Worm (Caenorhabditis elegans) whole organism, mixed stage, embryonic: ENCODE measurements around the gene abu-6.

Source experiments
- M03D4.4 ChIP-seq: sonication (generic microtip); optimal IDR thresholded peaks from 2 replicates; lab custom pipeline; 2017; ENCODE audit warnings: mild to moderate bottlenecking, missing genetic modification characterization, missing compliant biosample characterization
- lin-13 ChIP-seq: fragments of 150-350 bp; optimal IDR thresholded peaks from 2 replicates; lab custom pipeline; 2014; ENCODE audit warnings: missing biosample characterization, missing genetic modification characterization
- lsy-2 ChIP-seq: fragments of 150-350 bp; optimal IDR thresholded peaks from 2 replicates; lab custom pipeline; 2014; ENCODE audit warnings: missing biosample characterization, missing genetic modification characterization
- nhr-2 ChIP-seq: fragments of 150-350 bp; optimal IDR thresholded peaks from 2 replicates; lab custom pipeline; 2014; ENCODE audit warnings: missing biosample characterization, missing genetic modification characterization
- sem-2 ChIP-seq: fragments of 200-800 bp; sonication (Bioruptor generic); optimal IDR thresholded peaks from 2 replicates; lab custom pipeline; 2018; ENCODE audit warnings: mild to moderate bottlenecking, missing genetic modification characterization, missing compliant biosample characterization
- unc-62 ChIP-seq: fragments of 150-350 bp; optimal IDR thresholded peaks from 2 replicates; lab custom pipeline; 2014; ENCODE audit warnings: missing biosample characterization, missing genetic modification reagents, missing genetic modification characterization
- ztf-11 ChIP-seq: fragments of 150-350 bp; optimal IDR thresholded peaks from 2 replicates; lab custom pipeline; 2014; ENCODE audit warnings: missing biosample characterization, missing genetic modification characterization

abu-6 gene

ce11 chrV:5110684-5111083 is 51.0 kb downstream of the abu-6 start, which contains the start of gene ugt-63:
ugt-63 (minus strand) TSS chrV:5110772.
- no peak for TF ChIP-seq unc-62
- no peak for TF ChIP-seq lin-13
- TF ChIP-seq nhr-2: no peak
- TF ChIP-seq M03D4.4 (tag; lab: Kevin White, UChicago): no peak
- no peak for TF ChIP-seq sem-2 (GFP tag; lab: Kevin White, UChicago)
- TF ChIP-seq lsy-2 (tag; lab: Kevin White, UChicago): no peak
- TF ChIP-seq ztf-11 (tag; lab: Kevin White, UChicago): no peak
- TF ChIP-seq, all 35 proteins: peak for 0
